Fruit fly (Drosophila melanogaster) whole organism, adult: ENCODE results near the gene wat.

ENCODE experiments used
- CG11617 ChIP-seq: fragments of 200-800 bp; sonication (Bioruptor generic); optimal IDR thresholded peaks from 2 replicates; lab custom pipeline; 2017; ENCODE audit warnings: mild to moderate bottlenecking, missing biosample characterization, missing genetic modification reagents, missing genetic modification characterization
- CG12768 ChIP-seq: fragments of 200-800 bp; sonication (Bioruptor generic); optimal IDR thresholded peaks from 2 replicates; lab custom pipeline; 2017; ENCODE audit warnings: missing biosample characterization, missing genetic modification characterization, mild to moderate bottlenecking, moderate library complexity, missing genetic modification reagents
- CG1620 ChIP-seq: fragments of 200-800 bp; sonication (Bioruptor generic); optimal IDR thresholded peaks from 2 replicates; lab custom pipeline; 2016; ENCODE audit warnings: missing biosample characterization, missing genetic modification characterization
- CG33017 ChIP-seq: fragments of 200-800 bp; sonication (Bioruptor generic); optimal IDR thresholded peaks from 2 replicates; lab custom pipeline; 2018; ENCODE audit warnings: missing biosample characterization, mild to moderate bottlenecking, missing genetic modification characterization, moderate library complexity
- CG5204 ChIP-seq: fragments of 200-800 bp; sonication (Bioruptor generic); optimal IDR thresholded peaks from 2 replicates; lab custom pipeline; 2016; ENCODE audit warnings: missing biosample characterization, missing genetic modification characterization
- Clk ChIP-seq: fragments of 200-800 bp; sonication (Bioruptor generic); optimal IDR thresholded peaks from 2 replicates; lab custom pipeline; 2017; ENCODE audit warnings: missing biosample characterization, missing genetic modification characterization
- Crg-1 ChIP-seq: fragments of 200-800 bp; sonication (Bioruptor generic); optimal IDR thresholded peaks from 2 replicates; lab custom pipeline; 2016; ENCODE audit warnings: missing biosample characterization, missing genetic modification characterization
- Hr96 ChIP-seq: fragments of 200-800 bp; sonication (Bioruptor generic); optimal IDR thresholded peaks from 2 replicates; lab custom pipeline; 2016; ENCODE audit warnings: missing biosample characterization, missing genetic modification characterization
- Mnt ChIP-seq: fragments of 200-800 bp; sonication (Bioruptor generic); optimal IDR thresholded peaks from 2 replicates; lab custom pipeline; 2016; ENCODE audit warnings: missing biosample characterization, mild to moderate bottlenecking, missing genetic modification characterization
- bab1 ChIP-seq: fragments of 200-800 bp; sonication (Bioruptor generic); optimal IDR thresholded peaks from 3 replicates; lab custom pipeline; 2019; ENCODE audit warnings: missing biosample characterization, mild to moderate bottlenecking, missing genetic modification characterization, moderate library complexity
- cnc ChIP-seq, 2 experiments: fragments of >200 bp; optimal IDR thresholded peaks; 2 replicates each; lab custom pipeline; 2017
- ovo ChIP-seq: fragments of 200-800 bp; sonication (Bioruptor generic); optimal IDR thresholded peaks from 2 replicates; lab custom pipeline; 2016; ENCODE audit warnings: missing biosample characterization, missing genetic modification characterization
- pad ChIP-seq: fragments of 200-800 bp; sonication (Bioruptor generic); optimal IDR thresholded peaks from 3 replicates; lab custom pipeline; 2017; ENCODE audit warnings: missing biosample characterization, missing genetic modification characterization, mild to moderate bottlenecking, moderate library complexity, missing genetic modification reagents
- tj ChIP-seq: fragments of 200-800 bp; sonication (Bioruptor generic); optimal IDR thresholded peaks from 3 replicates; lab custom pipeline; 2017; ENCODE audit warnings: missing biosample characterization, mild to moderate bottlenecking, missing genetic modification characterization, moderate library complexity

DNA sequence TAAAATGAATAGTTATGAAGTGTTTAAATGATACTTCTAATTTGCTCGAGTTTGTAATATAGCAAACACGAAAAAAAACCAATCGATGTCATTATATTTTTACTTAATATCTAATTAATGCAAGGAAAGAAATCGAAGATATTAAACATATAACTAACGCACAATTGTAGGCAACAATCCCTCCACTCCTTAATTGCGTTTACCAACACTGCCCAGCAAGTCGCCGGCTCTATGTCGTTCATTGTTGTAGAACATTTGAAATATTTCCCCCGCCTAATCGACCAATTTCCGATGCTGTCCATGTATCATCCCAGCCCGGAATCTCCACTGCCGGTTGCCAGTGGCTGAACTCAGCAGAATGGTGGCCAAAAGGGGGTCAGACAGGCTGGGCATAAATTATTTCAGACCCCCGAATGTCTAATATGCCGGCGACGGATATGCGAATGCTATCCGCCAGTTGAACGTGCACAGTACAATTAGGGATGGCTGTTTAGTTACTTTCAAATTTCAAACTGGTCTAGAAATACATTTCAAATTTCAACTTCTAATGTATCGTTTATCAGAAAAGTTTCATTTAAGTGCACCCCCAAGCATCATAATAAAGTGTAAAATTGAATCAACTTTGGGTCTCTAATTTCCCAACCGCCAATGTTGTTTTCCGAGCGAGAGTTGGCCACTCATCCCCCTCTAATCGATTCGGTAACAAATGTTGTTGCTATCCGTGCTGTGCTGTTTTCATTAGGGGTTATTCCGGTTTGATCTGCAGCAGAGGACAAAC is 48.4 kb upstream of the wat start:
- no peak for TF ChIP-seq Crg-1
- no peak for TF ChIP-seq bab1
- no peak for TF ChIP-seq CG1620 (GFP tag; lab: Kevin White, UChicago)
- TF ChIP-seq tj (GFP tag; lab: Kevin White, UChicago): no peak
- TF ChIP-seq Mnt (GFP tag; lab: Kevin White, UChicago): no peak
- no peak for TF ChIP-seq ovo (GFP tag; lab: Kevin White, UChicago)
- TF ChIP-seq cnc (optimal IDR thresholded peaks at IDR 0.05; lab: Kevin White, UChicago): no peak
- no peak for TF ChIP-seq CG5204 (GFP tag; lab: Kevin White, UChicago)
- no peak for TF ChIP-seq CG33017 (tag; lab: Kevin White, UChicago)
- TF ChIP-seq CG11617 (GFP tag; lab: Kevin White, UChicago): no peak
- no peak for TF ChIP-seq pad (GFP tag; lab: Kevin White, UChicago)
- TF ChIP-seq CG12768: no peak
- TF ChIP-seq Clk (GFP tag; lab: Kevin White, UChicago): no peak
- TF ChIP-seq Hr96 (GFP tag; lab: Kevin White, UChicago): no peak
